Fruit fly (Drosophila melanogaster): ENCODE results near the gene CG13796.
"Not testable (repeated sequence)": the region's sequence is repeated elsewhere in the genome, so short reads cannot be mapped to it uniquely, and the experiment has no call there.

Gene CG13796

dm6 chr2L:7741437-7741836, 9.0 kb upstream of the CG13796 start, which contains the start of gene Acp1:
TSS of gene Acp1 (minus strand) at chr2L:7741537.
- TF ChIP-seq Rel (GFP tag; optimal IDR thresholded peaks at IDR 0.05) (no peak), Rel (tag; optimal IDR thresholded peaks at IDR 0.05) (no peak), br (GFP tag; optimal IDR thresholded peaks at IDR 0.05) (no peak)

- TF ChIP-seq fru (GFP tag; optimal IDR thresholded peaks at IDR 0.05); tai (GFP tag; optimal IDR thresholded peaks at IDR 0.05); pan (optimal IDR thresholded peaks at IDR 0.05): not testable (repeated sequence)
Measured at dm6 chr2L:7738709-7739108, 6.2 kb upstream of the CG13796 start, which contains the start of gene CG31904. TSS of gene CG31904 (minus strand) at chr2L:7738809.

- TF ChIP-seq HLH106 (tag; optimal IDR thresholded peaks at IDR 0.05) = no peak
- TF ChIP-seq Myc (optimal IDR thresholded peaks at IDR 0.05) = no peak
- no peak for TF ChIP-seq usp (GFP tag; optimal IDR thresholded peaks at IDR 0.05)
- TF ChIP-seq foxo (GFP tag; optimal IDR thresholded peaks at IDR 0.05) = no peak
- TF ChIP-seq dl (GFP tag; optimal IDR thresholded peaks at IDR 0.05; ENCODE audit: insufficient read depth in 1 of 2, partially characterized antibody in 2 of 2) = no peak
- no peak for TF ChIP-seq GATAd (GFP tag; optimal IDR thresholded peaks at IDR 0.05)
- TF ChIP-seq ey (GFP tag; optimal IDR thresholded peaks at IDR 0.05) = peak; percentile 24
- TF ChIP-seq brk (GFP tag; optimal IDR thresholded peaks at IDR 0.05) = no peak
- TF ChIP-seq Hr83 (GFP tag; optimal IDR thresholded peaks at IDR 0.05; ENCODE audit: poor library complexity, severe bottlenecking) = no peak
- TF ChIP-seq Jra (GFP tag; optimal IDR thresholded peaks at IDR 0.05) = no peak
- TF ChIP-seq CrebA (GFP tag; optimal IDR thresholded peaks at IDR 0.05; ENCODE audit: borderline replicate concordance) = no peak
- peak; percentile 28 for TF ChIP-seq br (GFP tag; optimal IDR thresholded peaks at IDR 0.05)
- peak; percentile 43 for TF ChIP-seq fru (GFP tag; optimal IDR thresholded peaks at IDR 0.05)
- no peak for TF ChIP-seq OdsH (GFP tag; optimal IDR thresholded peaks at IDR 0.05)
- no peak for TF ChIP-seq pan (optimal IDR thresholded peaks at IDR 0.05)
- no peak for TF ChIP-seq jim (GFP tag; optimal IDR thresholded peaks at IDR 0.05)
- no peak for TF ChIP-seq Rel (GFP tag; optimal IDR thresholded peaks at IDR 0.05)
- peak; percentile 95 for TF ChIP-seq Rel (tag; optimal IDR thresholded peaks at IDR 0.05)
- TF ChIP-seq psq (GFP tag; optimal IDR thresholded peaks at IDR 0.05) = no peak
- no peak for TF ChIP-seq Dif (GFP tag; optimal IDR thresholded peaks at IDR 0.05; ENCODE audit: partially characterized antibody)
- peak; percentile 28 for TF ChIP-seq h (GFP tag; optimal IDR thresholded peaks at IDR 0.05)
- TF ChIP-seq Abd-B (GFP tag; optimal IDR thresholded peaks at IDR 0.05) = no peak
- peak; percentile 48 for TF ChIP-seq rgr (GFP tag; optimal IDR thresholded peaks at IDR 0.05)
Measured at dm6 chr2L:7726268-7726997, 6.0 kb downstream of the CG13796 start, which contains the start of gene CG13795. TSS of gene CG13795 (minus strand) at chr2L:7726298.

dm6 chr2L:7722723-7723122, 9.7 kb downstream of the CG13796 start, which contains the start of gene CG13794:
TSS of gene CG13794 (minus strand) at chr2L:7722823.
- TF ChIP-seq Mio (GFP tag; optimal IDR thresholded peaks at IDR 0.05) (no peak), N (GFP tag; optimal IDR thresholded peaks at IDR 0.05) (no peak), GATAd (GFP tag; optimal IDR thresholded peaks at IDR 0.05) (no peak), tai (GFP tag; optimal IDR thresholded peaks at IDR 0.05) (no peak), CG32264 (GFP tag; optimal IDR thresholded peaks at IDR 0.05) (no peak), Sp1 (GFP tag; optimal IDR thresholded peaks at IDR 0.05) (no peak), HLH106 (tag; optimal IDR thresholded peaks at IDR 0.05) (no peak), dsf (GFP tag; optimal IDR thresholded peaks at IDR 0.05; ENCODE audit: borderline replicate concordance) (no peak), Dfd (GFP tag; optimal IDR thresholded peaks at IDR 0.05) (no peak), Hnf4 (GFP tag; optimal IDR thresholded peaks at IDR 0.05) (no peak), dl (GFP tag; optimal IDR thresholded peaks at IDR 0.05; ENCODE audit: insufficient read depth in 1 of 2, partially characterized antibody in 2 of 2) (no peak), Dif (GFP tag; optimal IDR thresholded peaks at IDR 0.05; ENCODE audit: partially characterized antibody) (no peak)

dm6 chr2L:7722102-7722501, 10.4 kb downstream of the CG13796 start:
- TF ChIP-seq brk (GFP tag; optimal IDR thresholded peaks at IDR 0.05) = no peak
- peak; percentile 69 for TF ChIP-seq Dfd (GFP tag; optimal IDR thresholded peaks at IDR 0.05)
